Fruit fly (Drosophila melanogaster) whole organism, prepupa: Measurements from ENCODE around the gene drn.

ENCODE experiments used
- Blimp-1 ChIP-seq: fragments of 200-800 bp; sonication (Bioruptor generic); optimal IDR thresholded peaks from 3 replicates; lab custom pipeline; 2017; ENCODE audit warnings: missing biosample characterization, missing genetic modification characterization, mild to moderate bottlenecking, moderate library complexity, missing genetic modification reagents
- CG10669 ChIP-seq: fragments of 200-800 bp; sonication (Bioruptor generic); optimal IDR thresholded peaks from 3 replicates; lab custom pipeline; 2018; ENCODE audit warnings: missing biosample characterization, mild to moderate bottlenecking, missing genetic modification characterization, moderate library complexity
- CG11294 ChIP-seq: fragments of 200-800 bp; sonication (Bioruptor generic); IDR thresholded peaks from 2 replicates; pipeline ENCODE4 v1.3.6; 2022; ENCODE audit warnings: missing biosample characterization, missing genetic modification characterization
- CG11762 ChIP-seq: fragments of 200-800 bp; sonication (Bioruptor generic); optimal IDR thresholded peaks from 3 replicates; lab custom pipeline; 2016; ENCODE audit warnings: missing biosample characterization, missing genetic modification characterization; ENCODE audit not compliant: insufficient read depth
- CG11902 ChIP-seq: fragments of 200-800 bp; sonication (Bioruptor generic); optimal IDR thresholded peaks from 3 replicates; lab custom pipeline; 2016; ENCODE audit warnings: missing biosample characterization, missing genetic modification characterization
- CG1621 ChIP-seq: fragments of 200-800 bp; sonication (Bioruptor generic); optimal IDR thresholded peaks from 3 replicates; lab custom pipeline; 2018; ENCODE audit warnings: missing biosample characterization, mild to moderate bottlenecking, missing genetic modification characterization
- CG16779 ChIP-seq: fragments of 200-800 bp; sonication (Bioruptor generic); optimal IDR thresholded peaks from 3 replicates; lab custom pipeline; 2017; ENCODE audit warnings: missing biosample characterization, mild to moderate bottlenecking, missing genetic modification characterization
- CG31627 ChIP-seq: fragments of 200-800 bp; sonication (Bioruptor generic); optimal IDR thresholded peaks from 3 replicates; lab custom pipeline; 2016; ENCODE audit warnings: missing biosample characterization, missing genetic modification characterization
- CG32006 ChIP-seq: fragments of 200-800 bp; sonication (Bioruptor generic); optimal IDR thresholded peaks from 3 replicates; lab custom pipeline; 2017; ENCODE audit warnings: missing biosample characterization, mild to moderate bottlenecking, missing genetic modification characterization
- CG34406 ChIP-seq: fragments of 200-800 bp; sonication (Bioruptor generic); optimal IDR thresholded peaks from 3 replicates; lab custom pipeline; 2016; ENCODE audit warnings: missing biosample characterization, missing genetic modification characterization
- CG3919 ChIP-seq: fragments of 200-800 bp; sonication (Bioruptor generic); optimal IDR thresholded peaks from 3 replicates; lab custom pipeline; 2016; ENCODE audit warnings: missing biosample characterization, missing genetic modification characterization
- CG4318 ChIP-seq: fragments of 200-800 bp; sonication (Bioruptor generic); optimal IDR thresholded peaks from 3 replicates; lab custom pipeline; 2017; ENCODE audit warnings: missing biosample characterization, mild to moderate bottlenecking, missing genetic modification characterization
- CG6163 ChIP-seq: fragments of 200-800 bp; sonication (Bioruptor generic); IDR thresholded peaks from 3 replicates; pipeline ENCODE4 v1.3.6; 2022; ENCODE audit warnings: missing biosample characterization, missing genetic modification characterization
- CG6276 ChIP-seq: fragments of 200-800 bp; sonication (Bioruptor generic); optimal IDR thresholded peaks from 2 replicates; lab custom pipeline; 2017; ENCODE audit warnings: missing biosample characterization, mild to moderate bottlenecking, missing genetic modification characterization
- CG6854 ChIP-seq: fragments of 200-800 bp; sonication (Bioruptor generic); optimal IDR thresholded peaks from 2 replicates; lab custom pipeline; 2017; ENCODE audit warnings: missing biosample characterization, mild to moderate bottlenecking, missing genetic modification characterization
- CG7368 ChIP-seq: fragments of 200-800 bp; sonication (Bioruptor generic); optimal IDR thresholded peaks from 3 replicates; lab custom pipeline; 2016; ENCODE audit warnings: missing biosample characterization, missing genetic modification characterization
- CG8119 ChIP-seq: fragments of 200-800 bp; sonication (Bioruptor generic); IDR thresholded peaks from 3 replicates; pipeline ENCODE4 v1.3.6; 2022; ENCODE audit warnings: missing biosample characterization, missing genetic modification characterization
- CG8319 ChIP-seq: fragments of 200-800 bp; sonication (Bioruptor generic); optimal IDR thresholded peaks from 3 replicates; lab custom pipeline; 2016; ENCODE audit warnings: missing biosample characterization, missing genetic modification characterization
- CG8632 ChIP-seq: fragments of 200-800 bp; sonication (Bioruptor generic); optimal IDR thresholded peaks from 3 replicates; lab custom pipeline; 2016; ENCODE audit warnings: missing biosample characterization, missing genetic modification characterization
- Eip75B ChIP-seq: fragments of 200-800 bp; sonication (Bioruptor generic); optimal IDR thresholded peaks from 3 replicates; lab custom pipeline; 2016; ENCODE audit warnings: missing biosample characterization, missing genetic modification characterization
- Eip78C ChIP-seq: fragments of 200-800 bp; sonication (Bioruptor generic); peaks from one replicate; lab custom pipeline; 2016; ENCODE audit warnings: missing biosample characterization, missing genetic modification characterization
- Gug ChIP-seq: fragments of 200-800 bp; sonication (Bioruptor generic); IDR thresholded peaks from 2 replicates; pipeline ENCODE4 v1.3.6; 2022; ENCODE audit warnings: missing biosample characterization, missing genetic modification characterization
- Hr38 ChIP-seq: sonication (Bioruptor generic); optimal IDR thresholded peaks from 2 replicates; lab custom pipeline; 2016; ENCODE audit warnings: missing biosample characterization, missing genetic modification characterization
- Hr39 ChIP-seq: fragments of 200-800 bp; sonication (Bioruptor generic); optimal IDR thresholded peaks from 2 replicates; lab custom pipeline; 2016; ENCODE audit warnings: missing biosample characterization, missing genetic modification characterization
- Hr4 ChIP-seq: fragments of 200-800 bp; sonication (Bioruptor generic); optimal IDR thresholded peaks from 3 replicates; lab custom pipeline; 2016; ENCODE audit warnings: missing biosample characterization, missing genetic modification characterization
- OdsH ChIP-seq: fragments of 200-800 bp; sonication (Bioruptor generic); optimal IDR thresholded peaks from 3 replicates; lab custom pipeline; 2016; ENCODE audit warnings: missing biosample characterization, missing genetic modification characterization
- Smox ChIP-seq: fragments of 200-800 bp; sonication (Bioruptor generic); optimal IDR thresholded peaks from 3 replicates; lab custom pipeline; 2016; ENCODE audit warnings: missing biosample characterization, missing genetic modification characterization
- Sox14 ChIP-seq: fragments of 200-800 bp; sonication (Bioruptor generic); optimal IDR thresholded peaks from 3 replicates; lab custom pipeline; 2016; ENCODE audit warnings: missing biosample characterization, missing genetic modification characterization
- Sox15 ChIP-seq: fragments of 200-800 bp; sonication (Bioruptor generic); optimal IDR thresholded peaks from 3 replicates; lab custom pipeline; 2016; ENCODE audit warnings: missing biosample characterization, missing genetic modification characterization
- achi ChIP-seq: fragments of 200-800 bp; sonication (Bioruptor generic); optimal IDR thresholded peaks from 3 replicates; lab custom pipeline; 2016; ENCODE audit warnings: missing biosample characterization, missing genetic modification characterization
- dac ChIP-seq: fragments of 200-800 bp; sonication (Bioruptor generic); optimal IDR thresholded peaks from 2 replicates; lab custom pipeline; 2017; ENCODE audit warnings: missing biosample characterization, mild to moderate bottlenecking, missing genetic modification characterization
- dsx ChIP-seq: fragments of 200-800 bp; optimal IDR thresholded peaks from 3 replicates; lab custom pipeline; 2019; ENCODE audit warnings: missing biosample characterization, mild to moderate bottlenecking, missing genetic modification characterization, moderate library complexity; ENCODE audit not compliant: poor library complexity, severe bottlenecking
- eg ChIP-seq: fragments of 200-800 bp; sonication (Bioruptor generic); IDR thresholded peaks from 3 replicates; pipeline ENCODE4 v1.3.6; 2022; ENCODE audit warnings: missing biosample characterization, missing genetic modification characterization
- fd85E ChIP-seq: fragments of 200-800 bp; sonication (Bioruptor generic); optimal IDR thresholded peaks from 3 replicates; lab custom pipeline; 2016; ENCODE audit warnings: missing biosample characterization, missing genetic modification characterization
- fkh ChIP-seq: fragments of 200-800 bp; sonication (Bioruptor generic); optimal IDR thresholded peaks from 3 replicates; lab custom pipeline; 2017; ENCODE audit warnings: missing biosample characterization, mild to moderate bottlenecking, missing genetic modification characterization, moderate library complexity
- lz ChIP-seq: fragments of 200-800 bp; sonication (Bioruptor generic); optimal IDR thresholded peaks from 3 replicates; lab custom pipeline; 2016; ENCODE audit warnings: missing biosample characterization, missing genetic modification characterization
- net ChIP-seq: fragments of 200-800 bp; sonication (Bioruptor generic); optimal IDR thresholded peaks from 3 replicates; lab custom pipeline; 2016; ENCODE audit warnings: missing biosample characterization, missing genetic modification characterization
- pdm3 ChIP-seq: fragments of 200-800 bp; sonication (Bioruptor generic); optimal IDR thresholded peaks from 3 replicates; lab custom pipeline; 2016; ENCODE audit warnings: missing biosample characterization, missing genetic modification characterization
- salr ChIP-seq, 2 experiments: fragments of 200-800 bp; sonication (Bioruptor generic); optimal IDR thresholded peaks; 3 replicates each; lab custom pipeline; 2016 to 2018; ENCODE audit warnings: missing biosample characterization in 2 of 2, missing genetic modification characterization in 2 of 2, mild to moderate bottlenecking in 1 of 2
- spab ChIP-seq: fragments of 200-800 bp; sonication (Bioruptor generic); optimal IDR thresholded peaks from 2 replicates; lab custom pipeline; 2017; ENCODE audit warnings: missing biosample characterization, mild to moderate bottlenecking, missing genetic modification characterization, missing genetic modification reagents
- svp ChIP-seq: fragments of 200-800 bp; sonication (Bioruptor generic); peaks from one replicate; lab custom pipeline; 2016; ENCODE audit warnings: missing biosample characterization, missing genetic modification characterization
- topi ChIP-seq: fragments of 200-800 bp; sonication (Bioruptor generic); optimal IDR thresholded peaks from 3 replicates; lab custom pipeline; 2016; ENCODE audit warnings: missing biosample characterization, missing genetic modification characterization
- vri ChIP-seq: fragments of 200-800 bp; sonication (Bioruptor generic); optimal IDR thresholded peaks from 3 replicates; lab custom pipeline; 2016; ENCODE audit warnings: missing biosample characterization, mild to moderate bottlenecking, missing genetic modification characterization

The drn gene

DNA sequence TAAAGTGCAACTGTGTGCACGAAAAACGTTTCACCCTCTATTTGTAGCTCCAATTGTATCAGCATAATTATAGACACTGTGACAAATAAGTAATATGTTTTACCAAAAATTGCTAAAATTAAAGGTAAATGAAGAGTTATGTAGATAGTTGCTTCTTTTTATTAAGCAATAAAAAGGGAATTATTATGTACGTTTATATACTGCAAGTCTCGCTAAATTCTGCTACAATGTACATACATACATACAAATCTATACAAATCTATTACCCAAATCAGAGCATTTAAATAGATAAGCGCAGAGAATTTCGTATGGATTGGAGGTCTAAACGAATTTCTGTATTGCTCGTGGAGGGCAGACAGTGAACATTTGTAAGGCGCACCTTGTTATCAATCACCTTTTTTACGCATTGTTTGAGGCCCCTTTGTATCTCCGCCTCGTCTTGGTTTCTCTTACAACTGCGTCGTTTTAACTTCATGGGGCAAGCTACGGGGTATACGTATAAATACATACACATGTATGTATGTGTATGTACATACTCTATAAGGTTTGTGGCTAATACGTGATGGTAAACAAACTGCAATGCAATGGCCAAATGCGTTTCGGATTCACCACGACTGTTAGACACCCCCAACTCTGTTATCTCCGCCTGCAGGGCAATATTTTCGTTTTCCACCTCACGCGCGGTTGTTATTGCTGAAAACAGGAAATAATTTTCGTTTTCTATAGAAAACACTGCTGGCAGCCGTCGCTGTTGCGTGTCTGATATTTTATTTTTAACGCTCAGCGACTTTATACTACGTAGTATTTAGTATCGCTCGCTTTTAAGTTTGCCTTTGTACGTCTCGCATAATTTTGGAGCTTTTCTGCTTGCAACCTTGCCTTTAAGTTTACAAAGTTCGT lies 590 bp upstream of the drn start (continued):
- TF ChIP-seq pdm3 (peak; percentile 83), Smox (GFP tag; lab: Kevin White, UChicago) (peak; percentile 78), CG16779 (tag; lab: Kevin White, UChicago) (peak; percentile 47), CG7368 (GFP tag; lab: Kevin White, UChicago) (peak; percentile 37), Hr39 (GFP tag; lab: Kevin White, UChicago) (peak; percentile 68), salr (GFP tag; optimal IDR thresholded peaks at IDR 0.05; lab: Kevin White, UChicago) (peak; percentile 29 to 92), CG32006 (GFP tag; lab: Kevin White, UChicago) (peak; percentile 85), CG6163 (GFP tag; lab: Robert Waterston, UW) (peak; percentile 56; the same call in 2 of the 3 replicates), Gug (GFP tag; lab: Robert Waterston, UW) (peak; percentile 57), CG11902 (GFP tag; lab: Kevin White, UChicago) (no peak), CG10669 (GFP tag; lab: Kevin White, UChicago) (peak; percentile 78), CG4318 (peak; percentile 76), CG6854 (GFP tag; lab: Kevin White, UChicago) (no peak), lz (GFP tag; lab: Kevin White, UChicago) (peak; percentile 79), Sox14 (GFP tag; lab: Kevin White, UChicago) (peak; percentile 72), topi (peak; percentile 83), CG6276 (GFP tag; lab: Kevin White, UChicago) (peak; percentile 83), CG3919 (GFP tag; lab: Kevin White, UChicago) (peak; percentile 76), vri (GFP tag; lab: Kevin White, UChicago) (peak; percentile 5), CG1621 (peak; percentile 61), eg (GFP tag; lab: Robert Waterston, UW) (peak; percentile 87), CG8319 (GFP tag; lab: Kevin White, UChicago) (peak; percentile 58)

- TF ChIP-seq fd85E, result no peak
- TF ChIP-seq Eip78C (GFP tag; lab: Kevin White, UChicago), result peak; percentile 95
- peak; percentile 81 for TF ChIP-seq spab (GFP tag; lab: Kevin White, UChicago)
- TF ChIP-seq eg (GFP tag; lab: Robert Waterston, UW), result peak; percentile 71; the same call in 2 of the 3 replicates
- TF ChIP-seq CG10669 (GFP tag; lab: Kevin White, UChicago), result peak; percentile 83
- peak; percentile 49 for TF ChIP-seq vri (GFP tag; lab: Kevin White, UChicago)
- TF ChIP-seq CG1621, result peak; percentile 74
- TF ChIP-seq Hr38, result no peak
- peak; percentile 73 for TF ChIP-seq Eip75B
- peak; percentile 77 for TF ChIP-seq Hr4
- TF ChIP-seq CG11294 (GFP tag; lab: Robert Waterston, UW), result peak; percentile 72
- peak; percentile 93 for TF ChIP-seq dsx (GFP tag; lab: Kevin White, UChicago)
- peak; percentile 52 for TF ChIP-seq CG6854 (GFP tag; lab: Kevin White, UChicago)
- TF ChIP-seq CG3919 (GFP tag; lab: Kevin White, UChicago), result peak; percentile 86
- TF ChIP-seq Blimp-1, result peak; percentile 82
- TF ChIP-seq CG8119 (GFP tag; lab: Robert Waterston, UW), result peak; percentile 79
- TF ChIP-seq salr (GFP tag; optimal IDR thresholded peaks at IDR 0.05; lab: Kevin White, UChicago), result peak; percentile 58 to 89
- peak; percentile 85 for TF ChIP-seq CG4318
- TF ChIP-seq net, result peak; percentile 87
- TF ChIP-seq svp (GFP tag; lab: Kevin White, UChicago), result peak; percentile 71
- peak; percentile 77 for TF ChIP-seq Sox15 (GFP tag; lab: Kevin White, UChicago)
- TF ChIP-seq CG32006 (GFP tag; lab: Kevin White, UChicago), result peak; percentile 94
- TF ChIP-seq Smox (GFP tag; lab: Kevin White, UChicago), result peak; percentile 82
- TF ChIP-seq CG34406, result peak; percentile 89
- TF ChIP-seq lz (GFP tag; lab: Kevin White, UChicago), result peak; percentile 83
- TF ChIP-seq Gug (GFP tag; lab: Robert Waterston, UW), result peak; percentile 60
- peak; percentile 77 for TF ChIP-seq CG31627 (GFP tag; lab: Kevin White, UChicago)
- peak; percentile 83 for TF ChIP-seq CG11762 (GFP tag; lab: Kevin White, UChicago)
- TF ChIP-seq dac, result peak; percentile 72
- peak; percentile 69 for TF ChIP-seq CG11902 (GFP tag; lab: Kevin White, UChicago)
- TF ChIP-seq Hr39 (GFP tag; lab: Kevin White, UChicago), result peak; percentile 84
- TF ChIP-seq achi (GFP tag; lab: Kevin White, UChicago), result peak; percentile 85
- TF ChIP-seq fkh (GFP tag; lab: Kevin White, UChicago), result peak; percentile 37
- peak; percentile 75 for TF ChIP-seq CG8319 (GFP tag; lab: Kevin White, UChicago)
- peak; percentile 86 for TF ChIP-seq CG8632 (GFP tag; lab: Kevin White, UChicago)
- TF ChIP-seq OdsH (GFP tag; lab: Kevin White, UChicago), result peak; percentile 90
Measured at dm6 chr3R:9340425-9341188, 591 bp downstream of the drn start.
